Fruit fly (Drosophila melanogaster): Measurements from ENCODE around the gene CG7377.

- TF ChIP-seq psq (optimal IDR thresholded peaks at IDR 0.05) = no peak
- no peak for TF ChIP-seq h (optimal IDR thresholded peaks at IDR 0.05)
- no peak for TF ChIP-seq ttk (optimal IDR thresholded peaks at IDR 0.05)
- no peak for TF ChIP-seq Sin3A (optimal IDR thresholded peaks at IDR 0.05)
Observed at dm6 chr3L:11586794-11587462, 2.6 kb upstream of the CG7377 start.
